Worm (Caenorhabditis elegans) whole organism, L1 larva: ENCODE results near the gene E01G4.3.

ENCODE experiments used
- C16A3.4 ChIP-seq: fragments of 150-350 bp; optimal IDR thresholded peaks from 2 replicates; lab custom pipeline; 2014; ENCODE audit warnings: missing biosample characterization, missing genetic modification characterization
- C34B4.2 ChIP-seq: sonication (generic microtip); optimal IDR thresholded peaks from 2 replicates; lab custom pipeline; 2017; ENCODE audit warnings: mild to moderate bottlenecking, missing genetic modification characterization, missing compliant biosample characterization
- alr-1 ChIP-seq: fragments of 200-800 bp; sonication (Bioruptor generic); optimal IDR thresholded peaks from 2 replicates; lab custom pipeline; 2018; ENCODE audit warnings: borderline replicate concordance, mild to moderate bottlenecking, missing genetic modification characterization, missing compliant biosample characterization
- ceh-63 ChIP-seq: fragments of 200-800 bp; sonication (Bioruptor generic); optimal IDR thresholded peaks from 2 replicates; lab custom pipeline; 2018; ENCODE audit warnings: mild to moderate bottlenecking, missing genetic modification characterization, missing compliant biosample characterization
- ceh-82 ChIP-seq, 3 experiments: fragments of 150-350 bp in 1 of 3; sonication (generic microtip) in 2 of 3; optimal IDR thresholded peaks; 2 replicates each; lab custom pipeline; 2014 to 2017; ENCODE audit warnings: missing biosample characterization in 3 of 3, missing genetic modification characterization in 3 of 3
- dpl-1 ChIP-seq, 3 experiments: fragments of 150-350 bp in 2 of 3; sonication (generic microtip) in 1 of 3; optimal IDR thresholded peaks; 2 replicates each; lab custom pipeline; 2014 to 2017; ENCODE audit warnings: missing biosample characterization in 3 of 3, missing genetic modification characterization in 3 of 3, missing genetic modification reagents in 3 of 3
- efl-1 ChIP-seq, 4 experiments: fragments of 150-350 bp; optimal IDR thresholded peaks in 3 of 4; peaks in 1 of 4; 1 replicate in 1 of 4; 2 replicates in 3 of 4; lab custom pipeline; 2014; ENCODE audit warnings: missing biosample characterization in 2 of 4, missing genetic modification characterization in 2 of 4, missing genetic modification reagents in 2 of 4
- efl-3 ChIP-seq: fragments of 200-800 bp; sonication (Bioruptor generic); optimal IDR thresholded peaks from 2 replicates; lab custom pipeline; 2018; ENCODE audit warnings: mild to moderate bottlenecking, missing genetic modification characterization, missing compliant biosample characterization
- egl-27 ChIP-seq, 2 experiments: fragments of 150-350 bp in 1 of 2; sonication (generic microtip); optimal IDR thresholded peaks; 3 replicates each; lab custom pipeline; 2017 to 2018; ENCODE audit warnings: missing biosample characterization in 2 of 2, missing genetic modification characterization in 2 of 2, missing genetic modification reagents in 2 of 2
- elt-2 ChIP-seq: sonication (generic microtip); optimal IDR thresholded peaks from 2 replicates; lab custom pipeline; 2016; ENCODE audit warnings: missing genetic modification characterization, mild to moderate bottlenecking, inconsistent platforms, missing compliant biosample characterization, missing genetic modification reagents
- elt-3 ChIP-seq, 6 experiments: fragments of 150-350 bp in 1 of 6; sonication (generic microtip); optimal IDR thresholded peaks; 2 replicates each; lab custom pipeline; 2017 to 2018; ENCODE audit warnings: missing biosample characterization in 6 of 6, missing genetic modification characterization in 6 of 6, inconsistent platforms in 1 of 6
- fkh-10 ChIP-seq: sonication (generic microtip); optimal IDR thresholded peaks from 2 replicates; lab custom pipeline; 2017; ENCODE audit warnings: missing biosample characterization, missing genetic modification reagents, missing genetic modification characterization
- fos-1 ChIP-seq: fragments of 150-350 bp; optimal IDR thresholded peaks from 2 replicates; lab custom pipeline; 2014; ENCODE audit warnings: missing biosample characterization, missing genetic modification characterization
- grh-1 ChIP-seq: fragments of 200-800 bp; sonication (Bioruptor generic); IDR thresholded peaks from 2 replicates; pipeline ENCODE4 v1.3.6; 2022; ENCODE audit warnings: missing genetic modification reagents, missing genetic modification characterization, missing compliant biosample characterization
- hlh-4 ChIP-seq: sonication (generic microtip); optimal IDR thresholded peaks from 2 replicates; lab custom pipeline; 2016; ENCODE audit warnings: mild to moderate bottlenecking, missing genetic modification characterization, missing compliant biosample characterization
- irx-1 ChIP-seq: sonication (generic microtip); optimal IDR thresholded peaks from 2 replicates; lab custom pipeline; 2016; ENCODE audit warnings: missing genetic modification characterization, missing compliant biosample characterization
- jun-1 ChIP-seq: fragments of 150-350 bp; optimal IDR thresholded peaks from 2 replicates; lab custom pipeline; 2014; ENCODE audit warnings: missing biosample characterization, missing genetic modification reagents, missing genetic modification characterization
- lin-14 ChIP-seq: fragments of 200-800 bp; sonication (Bioruptor generic); optimal IDR thresholded peaks from 2 replicates; lab custom pipeline; 2018; ENCODE audit warnings: mild to moderate bottlenecking, missing genetic modification characterization, moderate library complexity, missing compliant biosample characterization
- lin-15B ChIP-seq: fragments of 150-350 bp; sonication (generic microtip); optimal IDR thresholded peaks from 3 replicates; lab custom pipeline; 2014; ENCODE audit warnings: missing biosample characterization, missing genetic modification characterization
- lin-35 ChIP-seq, 2 experiments: fragments of 150-350 bp; optimal IDR thresholded peaks; 2 replicates each; lab custom pipeline; 2014; ENCODE audit warnings: missing biosample characterization in 2 of 2, missing genetic modification characterization in 2 of 2, missing genetic modification reagents in 2 of 2
- lin-39 ChIP-seq: fragments of 150-350 bp; optimal IDR thresholded peaks from 2 replicates; lab custom pipeline; 2014; ENCODE audit warnings: missing biosample characterization, missing genetic modification reagents, missing genetic modification characterization
- lsy-2 ChIP-seq, 2 experiments: fragments of 150-350 bp; optimal IDR thresholded peaks; 2 replicates each; lab custom pipeline; 2014; ENCODE audit warnings: missing biosample characterization in 2 of 2, missing genetic modification characterization in 2 of 2
- mef-2 ChIP-seq: fragments of 150-350 bp; optimal IDR thresholded peaks from 2 replicates; lab custom pipeline; 2014; ENCODE audit warnings: missing biosample characterization, missing genetic modification characterization
- mep-1 ChIP-seq: fragments of 150-350 bp; optimal IDR thresholded peaks from 2 replicates; lab custom pipeline; 2014; ENCODE audit warnings: missing biosample characterization, missing genetic modification characterization
- nhr-12 ChIP-seq: sonication (generic microtip); optimal IDR thresholded peaks from 2 replicates; lab custom pipeline; 2017; ENCODE audit warnings: missing biosample characterization, missing genetic modification characterization
- nhr-20 ChIP-seq: sonication (generic microtip); optimal IDR thresholded peaks from 2 replicates; lab custom pipeline; 2016; ENCODE audit warnings: mild to moderate bottlenecking, missing genetic modification characterization, missing compliant biosample characterization
- nhr-28 ChIP-seq: fragments of 150-350 bp; optimal IDR thresholded peaks from 2 replicates; lab custom pipeline; 2014; ENCODE audit warnings: missing biosample characterization, missing genetic modification characterization
- nhr-47 ChIP-seq: sonication (generic microtip); optimal IDR thresholded peaks from 2 replicates; lab custom pipeline; 2016; ENCODE audit warnings: mild to moderate bottlenecking, missing genetic modification characterization, moderate library complexity, missing compliant biosample characterization
- nhr-71 ChIP-seq: sonication (generic microtip); optimal IDR thresholded peaks from 2 replicates; lab custom pipeline; 2016; ENCODE audit warnings: mild to moderate bottlenecking, missing genetic modification characterization, moderate library complexity, missing compliant biosample characterization
- nhr-84 ChIP-seq: sonication (generic microtip); optimal IDR thresholded peaks from 2 replicates; lab custom pipeline; 2017; ENCODE audit warnings: missing biosample characterization, missing genetic modification characterization
- nhr-85 ChIP-seq: sonication (generic microtip); peaks from one replicate; lab custom pipeline; 2016; ENCODE audit warnings: missing genetic modification characterization, inconsistent platforms, missing compliant biosample characterization
- nhr-90 ChIP-seq: sonication (generic microtip); optimal IDR thresholded peaks from 2 replicates; lab custom pipeline; 2016; ENCODE audit warnings: mild to moderate bottlenecking, missing genetic modification characterization, missing compliant biosample characterization; ENCODE audit not compliant: poor library complexity
- pag-3 ChIP-seq: sonication (generic microtip); optimal IDR thresholded peaks from 2 replicates; lab custom pipeline; 2017; ENCODE audit warnings: missing genetic modification characterization, mild to moderate bottlenecking, missing compliant biosample characterization, antibody characterized with exemption, borderline replicate concordance; ENCODE audit not compliant: insufficient read depth
- rnt-1 ChIP-seq: sonication (generic microtip); optimal IDR thresholded peaks from 2 replicates; lab custom pipeline; 2016; ENCODE audit warnings: mild to moderate bottlenecking, missing genetic modification characterization, moderate library complexity, missing compliant biosample characterization
- skn-1 ChIP-seq: fragments of 150-350 bp; optimal IDR thresholded peaks from 2 replicates; lab custom pipeline; 2014; ENCODE audit warnings: missing biosample characterization, missing genetic modification characterization
- snu-23 ChIP-seq: sonication (generic microtip); optimal IDR thresholded peaks from 2 replicates; lab custom pipeline; 2016; ENCODE audit warnings: missing genetic modification characterization, missing compliant biosample characterization
- sox-4 ChIP-seq: sonication (generic microtip); optimal IDR thresholded peaks from 2 replicates; lab custom pipeline; 2016; ENCODE audit warnings: missing genetic modification characterization, missing compliant biosample characterization
- sptf-1 ChIP-seq: fragments of 150-350 bp; optimal IDR thresholded peaks from 2 replicates; lab custom pipeline; 2014; ENCODE audit warnings: missing biosample characterization, missing genetic modification characterization
- swsn-7 ChIP-seq: sonication (generic microtip); optimal IDR thresholded peaks from 2 replicates; lab custom pipeline; 2016; ENCODE audit warnings: missing genetic modification characterization, missing compliant biosample characterization
- tbx-2 ChIP-seq: sonication (generic microtip); optimal IDR thresholded peaks from 2 replicates; lab custom pipeline; 2016; ENCODE audit warnings: missing genetic modification characterization, missing compliant biosample characterization
- tlp-1 ChIP-seq: fragments of 150-350 bp; optimal IDR thresholded peaks from 2 replicates; lab custom pipeline; 2014; ENCODE audit warnings: missing biosample characterization, missing genetic modification characterization
- unc-130 ChIP-seq: fragments of 150-350 bp; optimal IDR thresholded peaks from 2 replicates; lab custom pipeline; 2017; ENCODE audit warnings: missing biosample characterization, missing genetic modification characterization, inconsistent platforms
- unc-98 ChIP-seq: fragments of 200-800 bp; sonication (Bioruptor generic); IDR thresholded peaks from 2 replicates; pipeline ENCODE4 v1.3.6; 2022; ENCODE audit warnings: missing genetic modification characterization, missing compliant biosample characterization
- vab-15 ChIP-seq: sonication (generic microtip); optimal IDR thresholded peaks from 2 replicates; lab custom pipeline; 2017; ENCODE audit warnings: missing genotype, mild to moderate bottlenecking, missing genetic modification characterization, missing compliant biosample characterization
- xbp-1 ChIP-seq: sonication (generic microtip); optimal IDR thresholded peaks from 2 replicates; lab custom pipeline; 2016; ENCODE audit warnings: missing genetic modification characterization, missing compliant biosample characterization

Gene E01G4.3

DNA sequence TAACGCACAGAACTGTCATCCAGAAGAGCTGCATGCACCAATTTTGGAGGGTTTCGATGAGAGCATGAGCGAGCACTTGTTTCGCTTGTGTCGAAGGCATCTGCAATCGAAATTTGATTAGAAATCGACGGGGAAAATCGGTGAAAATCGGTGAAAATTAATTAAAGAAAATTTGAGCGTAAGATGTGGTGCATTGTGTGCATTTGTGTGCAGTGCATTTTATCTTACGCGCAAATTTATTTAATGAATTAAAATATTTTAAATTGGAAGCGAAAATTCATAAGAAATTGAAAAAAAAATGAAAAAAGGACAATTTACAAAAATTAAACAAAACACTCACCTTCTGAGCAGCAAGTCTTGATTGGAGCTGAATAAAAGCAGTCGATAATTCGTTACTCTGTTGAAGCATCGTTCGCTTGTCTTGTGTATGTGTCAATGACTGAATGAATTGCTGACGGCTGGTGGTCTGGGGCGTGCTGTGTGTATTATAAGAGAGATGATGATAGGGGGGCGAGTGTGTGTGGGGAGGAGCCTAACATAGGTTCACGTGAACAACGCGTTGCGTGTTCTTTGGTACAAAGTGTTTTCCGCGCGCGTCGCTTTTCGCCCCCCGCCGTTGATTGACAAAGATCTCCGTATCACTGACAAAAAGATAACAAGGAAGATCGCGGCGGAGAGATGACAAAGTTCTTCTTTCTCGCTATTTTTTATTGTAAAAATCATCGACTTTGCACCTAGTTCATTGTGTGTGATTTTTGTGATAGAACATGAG is 7.6 kb downstream of the E01G4.3 start (continued):
- peak; percentile 91 for TF ChIP-seq nhr-20 (tag; lab: Kevin White, UChicago)
- 0 out of 2 replicates have a peak, but pooled peaks have one; percentile 9 for TF ChIP-seq grh-1 (GFP tag; lab: Robert Waterston, UW)
- TF ChIP-seq tbx-2 (tag; lab: Kevin White, UChicago), result peak; percentile 81
- TF ChIP-seq nhr-85, result peak; percentile 95
- TF ChIP-seq snu-23 (GFP tag; lab: Kevin White, UChicago), result peak; percentile 89
- peak; percentile 57 for TF ChIP-seq C16A3.4 (tag; lab: Kevin White, UChicago)
- no peak for TF ChIP-seq hlh-4 (tag; lab: Kevin White, UChicago)
- no peak for TF ChIP-seq C34B4.2 (tag; lab: Kevin White, UChicago)
- peak; percentile 26; the same call in 1 of the 2 replicates for TF ChIP-seq unc-98 (GFP tag; lab: Robert Waterston, UW)
- TF ChIP-seq nhr-28, result no peak
- peak; percentile 71 for TF ChIP-seq nhr-90 (tag; lab: Kevin White, UChicago)
- TF ChIP-seq, all 84 proteins: peak for 46

DNA sequence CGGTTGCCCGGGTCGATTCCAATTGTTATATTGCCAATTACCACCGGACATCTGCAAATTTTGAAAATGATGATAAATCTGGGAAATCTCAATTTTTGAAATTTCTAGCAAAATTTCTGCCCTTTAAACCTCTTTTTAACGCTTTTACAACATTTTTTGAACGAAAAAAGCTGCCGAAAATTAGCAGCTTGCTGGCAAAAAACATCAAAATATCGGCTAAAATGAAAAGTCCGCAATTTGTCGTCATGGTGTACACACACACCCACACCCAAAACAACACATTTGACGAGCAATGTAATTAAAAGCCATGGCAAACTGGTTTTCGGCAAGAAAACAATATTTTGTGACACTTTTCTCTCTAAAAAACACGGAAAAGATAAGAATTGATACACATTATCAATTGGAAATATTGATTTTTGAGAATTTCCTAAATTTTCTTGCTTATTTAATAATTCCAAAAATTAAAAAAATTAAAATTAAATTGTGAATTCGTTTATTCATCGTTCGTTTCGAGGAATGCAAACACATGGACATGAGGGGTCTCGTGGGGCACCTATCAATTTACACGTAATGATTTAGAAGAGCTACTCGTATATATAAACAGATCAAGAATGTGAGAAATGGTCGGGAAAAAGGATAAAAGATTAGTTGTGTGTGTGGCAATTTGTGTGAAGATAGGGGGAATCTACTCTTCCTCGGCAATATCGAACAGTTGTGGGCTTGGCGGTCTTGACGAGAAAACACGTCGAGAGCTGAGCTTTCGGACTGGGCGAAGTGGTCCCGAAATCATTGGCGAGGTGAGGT is 8.6 kb downstream of the E01G4.3 start, which contains the start of gene pqn-27:
Gene pqn-27 (minus strand): TSS at position 51 of the 804 bp plus-strand sequence.
- TF ChIP-seq lin-39 (peak; percentile 64), fkh-10 (no peak), C16A3.4 (tag; lab: Kevin White, UChicago) (peak; percentile 47), pag-3 (tag; lab: Kevin White, UChicago) (peak; percentile 10), lin-15B (tag; lab: Kevin White, UChicago) (peak; percentile 36), irx-1 (tag; lab: Kevin White, UChicago) (peak; percentile 69), lin-35 (GFP tag; optimal IDR thresholded peaks at IDR 0.05; lab: Kevin White, UChicago) (peak; percentile 39 to 70), mef-2 (no peak), unc-98 (GFP tag; lab: Robert Waterston, UW) (no peak), rnt-1 (tag; lab: Kevin White, UChicago) (peak; percentile 29), xbp-1 (tag; lab: Kevin White, UChicago) (peak; percentile 60), unc-130 (peak; percentile 33), lin-14 (GFP tag; lab: Kevin White, UChicago) (peak; percentile 76), egl-27 (tag; optimal IDR thresholded peaks at IDR 0.05; lab: Kevin White, UChicago) (no peak), elt-3 (tag; optimal IDR thresholded peaks at IDR 0.05; lab: Kevin White, UChicago) (peak in 2 of 6 experiments; percentile 86 to 94), ceh-63 (GFP tag; lab: Kevin White, UChicago) (no peak), alr-1 (tag; lab: Kevin White, UChicago) (no peak), lsy-2 (tag; optimal IDR thresholded peaks at IDR 0.05; lab: Kevin White, UChicago) (peak; percentile 73 to 79), nhr-28 (no peak), elt-2 (tag; lab: Kevin White, UChicago) (peak; percentile 56), dpl-1 (GFP tag; optimal IDR thresholded peaks at IDR 0.05; lab: Kevin White, UChicago) (peak; percentile 53 to 58 (median 56)), nhr-71 (tag; lab: Kevin White, UChicago) (peak; percentile 81), ceh-82 (tag; optimal IDR thresholded peaks at IDR 0.05; lab: Kevin White, UChicago) (peak in 2 of 3 experiments; percentile 20 to 37), tbx-2 (tag; lab: Kevin White, UChicago) (peak; percentile 79), nhr-84 (no peak), sptf-1 (tag; lab: Kevin White, UChicago) (no peak), mep-1 (tag; lab: Kevin White, UChicago) (peak; percentile 80), efl-3 (GFP tag; lab: Kevin White, UChicago) (no peak), C34B4.2 (tag; lab: Kevin White, UChicago) (no peak), fos-1 (tag; lab: Kevin White, UChicago) (peak; percentile 47), tlp-1 (no peak), skn-1 (tag; lab: Kevin White, UChicago) (no peak), vab-15 (tag; lab: Kevin White, UChicago) (no peak), nhr-12 (tag; lab: Kevin White, UChicago) (peak; percentile 10), nhr-90 (tag; lab: Kevin White, UChicago) (peak; percentile 77), nhr-85 (peak; percentile 89), efl-1 (optimal IDR thresholded peaks at IDR 0.05; lab: Kevin White, UChicago) (peak; percentile 69 to 71), efl-1 (GFP tag; optimal IDR thresholded peaks at IDR 0.05 in 1 of 2; lab: Kevin White, UChicago) (peak; percentile 58 to 96), swsn-7 (tag; lab: Kevin White, UChicago) (peak; percentile 63), nhr-47 (peak; percentile 74), sox-4 (tag; lab: Kevin White, UChicago) (no peak), jun-1 (tag; lab: Kevin White, UChicago) (peak; percentile 13)
